Fruit fly (Drosophila melanogaster) whole organism, embryonic: ENCODE results near the gene CG10477.

ENCODE experiments used
- CG11093 ChIP-seq: fragments of 200-800 bp; sonication (Bioruptor generic); IDR thresholded peaks from 3 replicates; pipeline ENCODE4 v1.3.6; 2022; ENCODE audit warnings: missing biosample characterization, missing genetic modification characterization
- CG11696 ChIP-seq: fragments of 200-800 bp; sonication (Bioruptor generic); IDR thresholded peaks from 2 replicates; pipeline ENCODE4 v1.3.6; 2022; ENCODE audit warnings: missing biosample characterization, missing genetic modification characterization
- CG12659 ChIP-seq: fragments of 200-800 bp; sonication (Bioruptor generic); optimal IDR thresholded peaks from 3 replicates; lab custom pipeline; 2017; ENCODE audit warnings: mild to moderate bottlenecking, missing biosample characterization, missing genetic modification reagents, missing genetic modification characterization
- CG14710 ChIP-seq: fragments of 200-800 bp; sonication (Bioruptor generic); optimal IDR thresholded peaks from 3 replicates; lab custom pipeline; 2019; ENCODE audit warnings: missing biosample characterization, mild to moderate bottlenecking, missing genetic modification characterization, moderate library complexity
- CG1603 ChIP-seq: fragments of 200-800 bp; sonication (Bioruptor generic); optimal IDR thresholded peaks from 2 replicates; lab custom pipeline; 2019; ENCODE audit warnings: missing biosample characterization, mild to moderate bottlenecking, missing genetic modification characterization, moderate library complexity
- CG32772 ChIP-seq: fragments of 200-800 bp; sonication (Bioruptor generic); IDR thresholded peaks from 2 replicates; pipeline ENCODE4 v1.3.6; 2022; ENCODE audit warnings: missing biosample characterization, missing genetic modification characterization
- CG3726 ChIP-seq: fragments of 200-800 bp; sonication (Bioruptor generic); IDR thresholded peaks from 3 replicates; pipeline ENCODE4, ENCODE4 v1.3.6; 2022; ENCODE audit warnings: missing biosample characterization, missing genetic modification characterization
- CG5180 ChIP-seq: fragments of 200-800 bp; sonication (Bioruptor generic); optimal IDR thresholded peaks from 3 replicates; lab custom pipeline; 2017; ENCODE audit warnings: missing biosample characterization, missing genetic modification characterization, mild to moderate bottlenecking, moderate library complexity, missing genetic modification reagents
- CG6791 ChIP-seq: fragments of 200-800 bp; sonication (Bioruptor generic); IDR thresholded peaks from 3 replicates; pipeline ENCODE4 v1.3.6; 2022; ENCODE audit warnings: missing biosample characterization, missing genetic modification characterization; ENCODE audit not compliant: partially characterized antibody
- CG7357 ChIP-seq: fragments of 200-800 bp; sonication (Bioruptor generic); IDR thresholded peaks from 3 replicates; pipeline ENCODE4 v1.3.6; 2022; ENCODE audit warnings: missing biosample characterization, missing genetic modification characterization
- Deaf1 ChIP-seq: fragments of 200-800 bp; optimal IDR thresholded peaks from 3 replicates; lab custom pipeline; 2019; ENCODE audit warnings: missing biosample characterization, mild to moderate bottlenecking, missing genetic modification characterization, moderate library complexity
- Ets65A ChIP-seq: fragments of 200-800 bp; sonication (Bioruptor generic); peaks from one replicate; lab custom pipeline; 2016; ENCODE audit warnings: missing biosample characterization, missing genetic modification characterization
- Ets97D ChIP-seq: fragments of 200-800 bp; sonication (Bioruptor generic); optimal IDR thresholded peaks from 3 replicates; lab custom pipeline; 2016; ENCODE audit warnings: missing biosample characterization, missing genetic modification characterization
- HLHmδ ChIP-seq: fragments of 200-800 bp; sonication (Bioruptor generic); optimal IDR thresholded peaks from 2 replicates; lab custom pipeline; 2018; ENCODE audit warnings: missing biosample characterization, mild to moderate bottlenecking, missing genetic modification characterization, moderate library complexity
- MBD-R2 ChIP-seq: fragments of 200-800 bp; sonication (Bioruptor generic); IDR thresholded peaks from 2 replicates; pipeline ENCODE4 v1.3.6; 2022; ENCODE audit warnings: missing biosample characterization, missing genetic modification characterization
- Med ChIP-seq: fragments of 200-800 bp; sonication (Bioruptor generic); peaks from one replicate; lab custom pipeline; 2016; ENCODE audit warnings: missing biosample characterization, missing genetic modification characterization, mild to moderate bottlenecking, inconsistent platforms, moderate library complexity
- Myb ChIP-seq: fragments of 200-800 bp; sonication (Bioruptor generic); optimal IDR thresholded peaks from 2 replicates; lab custom pipeline; 2016; ENCODE audit warnings: missing biosample characterization, missing genetic modification characterization
- Rfx ChIP-seq: fragments of 200-800 bp; sonication (Bioruptor generic); IDR thresholded peaks from 2 replicates; pipeline ENCODE4 v1.3.6; 2022; ENCODE audit warnings: missing biosample characterization, missing genetic modification characterization
- Rx ChIP-seq: fragments of 200-800 bp; sonication (Bioruptor generic); IDR thresholded peaks from 2 replicates; pipeline ENCODE4 v1.3.6; 2022; ENCODE audit warnings: missing biosample characterization, missing genetic modification characterization
- YL-1 ChIP-seq: fragments of 200-800 bp; sonication (Bioruptor generic); optimal IDR thresholded peaks from 3 replicates; lab custom pipeline; 2017; ENCODE audit warnings: missing biosample characterization, mild to moderate bottlenecking, missing genetic modification characterization
- abd-A ChIP-seq: fragments of 200-800 bp; sonication (Bioruptor generic); optimal IDR thresholded peaks from 3 replicates; lab custom pipeline; 2019; ENCODE audit warnings: missing biosample characterization, mild to moderate bottlenecking, missing genetic modification characterization, moderate library complexity
- chinmo ChIP-seq: fragments of 200-800 bp; sonication (Bioruptor generic); IDR thresholded peaks from 4 replicates; pipeline ENCODE4 v1.3.6; 2022; ENCODE audit warnings: missing biosample characterization, missing genetic modification characterization; ENCODE audit not compliant: partially characterized antibody
- ewg ChIP-seq: fragments of 200-800 bp; sonication (Bioruptor generic); optimal IDR thresholded peaks from 3 replicates; lab custom pipeline; 2017; ENCODE audit warnings: mild to moderate bottlenecking, missing biosample characterization, missing genetic modification reagents, missing genetic modification characterization
- fd102C ChIP-seq: fragments of 200-800 bp; sonication (Bioruptor generic); optimal IDR thresholded peaks from 2 replicates; lab custom pipeline; 2018; ENCODE audit warnings: missing biosample characterization, mild to moderate bottlenecking, missing genetic modification characterization, moderate library complexity
- kni ChIP-seq: fragments of 200-800 bp; sonication (Bioruptor generic); optimal IDR thresholded peaks from 3 replicates; lab custom pipeline; 2017; ENCODE audit warnings: mild to moderate bottlenecking, missing biosample characterization, missing genetic modification reagents, missing genetic modification characterization
- nerfin-1 ChIP-seq: fragments of 200-800 bp; sonication (Bioruptor generic); optimal IDR thresholded peaks from 3 replicates; lab custom pipeline; 2019; ENCODE audit warnings: missing biosample characterization, mild to moderate bottlenecking, missing genetic modification characterization, moderate library complexity
- onecut ChIP-seq: fragments of 200-800 bp; sonication (Bioruptor generic); IDR thresholded peaks from 2 replicates; pipeline ENCODE4 v1.3.6; 2022; ENCODE audit warnings: missing biosample characterization, missing genetic modification characterization
- pan ChIP-seq, 4 experiments: fragments of >200 bp in 3 of 4; fragments of 200-800 bp in 1 of 4; sonication (Bioruptor generic) in 1 of 4; optimal IDR thresholded peaks in 3 of 4; IDR thresholded peaks in 1 of 4; 2 replicates each; pipeline versions ENCODE4 v1.3.6 to Lab custom; 2017 to 2022; ENCODE audit warnings: missing biosample characterization in 2 of 4, missing genetic modification characterization in 2 of 4, mixed read lengths in 1 of 4
- scrt ChIP-seq: fragments of 200-800 bp; sonication (Bioruptor generic); optimal IDR thresholded peaks from 2 replicates; lab custom pipeline; 2018; ENCODE audit warnings: missing biosample characterization, mild to moderate bottlenecking, missing genetic modification characterization, moderate library complexity
- sd ChIP-seq: fragments of 200-800 bp; sonication (Bioruptor generic); optimal IDR thresholded peaks from 3 replicates; lab custom pipeline; 2018; ENCODE audit warnings: missing biosample characterization, mild to moderate bottlenecking, missing genetic modification characterization, moderate library complexity
- seq ChIP-seq: fragments of 200-800 bp; sonication (Bioruptor generic); IDR thresholded peaks from 2 replicates; pipeline ENCODE4 v1.3.6; 2022; ENCODE audit warnings: missing biosample characterization, missing genetic modification characterization
- sob ChIP-seq: fragments of 200-800 bp; sonication (Bioruptor generic); IDR thresholded peaks from 2 replicates; pipeline ENCODE4 v1.3.6; 2022; ENCODE audit warnings: missing biosample characterization, missing genetic modification characterization
- sqz ChIP-seq: fragments of 200-800 bp; sonication (Bioruptor generic); optimal IDR thresholded peaks from 3 replicates; lab custom pipeline; 2018; ENCODE audit warnings: missing biosample characterization, mild to moderate bottlenecking, missing genetic modification characterization
- ssp ChIP-seq: fragments of 200-800 bp; sonication (Bioruptor generic); IDR thresholded peaks from 2 replicates; pipeline ENCODE4 v1.3.6; 2022; ENCODE audit warnings: missing biosample characterization, missing genetic modification characterization
- stwl ChIP-seq: fragments of 200-800 bp; sonication (Bioruptor generic); optimal IDR thresholded peaks from 3 replicates; lab custom pipeline; 2018; ENCODE audit warnings: missing biosample characterization, mild to moderate bottlenecking, missing genetic modification characterization, moderate library complexity
- trem ChIP-seq: fragments of 200-800 bp; optimal IDR thresholded peaks from 3 replicates; lab custom pipeline; 2019; ENCODE audit warnings: missing biosample characterization, mild to moderate bottlenecking, missing genetic modification characterization, moderate library complexity
- vvl ChIP-seq: fragments of 200-800 bp; sonication (Bioruptor generic); IDR thresholded peaks from 2 replicates; pipeline ENCODE4 v1.3.6; 2022; ENCODE audit warnings: missing biosample characterization, missing genetic modification characterization

CG10477 gene

dm6 chr3L:6082561-6082960 lies 48.1 kb upstream of the CG10477 start, which contains the start of gene CG13293 (continued):
- peak; percentile 2 for TF ChIP-seq Ets97D (GFP tag; lab: Kevin White, UChicago)
- TF ChIP-seq CG3726 (GFP tag; lab: Robert Waterston, UW), result no peak
- peak; percentile 28 for TF ChIP-seq stwl (tag; lab: Kevin White, UChicago)
- TF ChIP-seq CG12659 (GFP tag; lab: Kevin White, UChicago), result peak; percentile 20
- peak; percentile 24; the same call in 1 of the 2 replicates for TF ChIP-seq Rx (GFP tag; lab: Robert Waterston, UW)
- TF ChIP-seq YL-1, result peak; percentile 50
- peak; percentile 97 for TF ChIP-seq seq (GFP tag; lab: Robert Waterston, UW)
- 0 out of 2 replicates have a peak, but pooled peaks have one; percentile 38 for TF ChIP-seq CG11696 (GFP tag; lab: Robert Waterston, UW)
- TF ChIP-seq sqz (GFP tag; lab: Kevin White, UChicago), result peak; percentile 69
- TF ChIP-seq onecut (GFP tag; lab: Robert Waterston, UW), result peak; percentile 100
- TF ChIP-seq MBD-R2 (GFP tag; lab: Robert Waterston, UW), result peak; percentile 22; the same call in 1 of the 2 replicates
- TF ChIP-seq trem (tag; lab: Kevin White, UChicago), result peak; percentile 1
- peak; percentile 27 for TF ChIP-seq CG1603 (tag; lab: Kevin White, UChicago)
- peak; percentile 32; the same call in 1 of the 2 replicates for TF ChIP-seq vvl
- TF ChIP-seq CG14710 (tag; lab: Kevin White, UChicago), result peak; percentile 17
- 0 out of 2 replicates have a peak, but pooled peaks have one; percentile 9 for TF ChIP-seq ssp (GFP tag; lab: Robert Waterston, UW)
- TF ChIP-seq fd102C (GFP tag; lab: Kevin White, UChicago), result peak; percentile 35
- TF ChIP-seq CG32772 (GFP tag; lab: Robert Waterston, UW), result no peak
- no peak for TF ChIP-seq pan (optimal IDR thresholded peaks at IDR 0.05; lab: Kevin White, UChicago)
- peak in 1 of 2 experiments; percentile 38 for TF ChIP-seq pan (GFP tag; optimal IDR thresholded peaks at IDR 0.05 in 1 of 2, IDR thresholded peaks at IDR 0.05 in 1 of 2)
- peak; percentile 25 for TF ChIP-seq HLHmδ (GFP tag; lab: Kevin White, UChicago)
- TF ChIP-seq nerfin-1, result peak; percentile 15
- TF ChIP-seq CG11093 (GFP tag; lab: Robert Waterston, UW), result 0 out of 3 replicates have a peak, but pooled peaks have one; percentile 8
- 0 out of 2 replicates have a peak, but pooled peaks have one; percentile 11 for TF ChIP-seq Rfx
- 0 out of 3 replicates have a peak, but pooled peaks have one; percentile 16 for TF ChIP-seq CG7357 (GFP tag; lab: Robert Waterston, UW)

dm6 chr3L:6076429-6076828 lies 42.0 kb upstream of the CG10477 start, which contains the start of gene ssp6:
Gene ssp6, plus strand, starts transcription at chr3L:6076722.
- TF ChIP-seq CG5180 (no peak), Deaf1 (tag; lab: Kevin White, UChicago) (peak; percentile 51), scrt (GFP tag; lab: Kevin White, UChicago) (peak; percentile 85), chinmo (GFP tag; lab: Robert Waterston, UW) (0 out of 4 replicates have a peak, but pooled peaks have one; percentile 17), sd (tag; lab: Kevin White, UChicago) (no peak), Ets65A (GFP tag; lab: Kevin White, UChicago) (peak; percentile 56), Med (GFP tag; lab: Kevin White, UChicago) (peak; percentile 39), kni (peak; percentile 13), CG6791 (no peak), ewg (GFP tag; lab: Kevin White, UChicago) (peak; percentile 82), sob (GFP tag; lab: Robert Waterston, UW) (0 out of 2 replicates have a peak, but pooled peaks have one; percentile 9), abd-A (tag; lab: Kevin White, UChicago) (peak; percentile 75), Myb (GFP tag; lab: Kevin White, UChicago) (no peak)
